Worm (Caenorhabditis elegans) whole organism, L4 larva: ENCODE measurements around the gene dph-3.

Experiments used
- F10B5.3 ChIP-seq: sonication (generic microtip); optimal IDR thresholded peaks from 2 replicates; lab custom pipeline; 2016; ENCODE audit warnings: mild to moderate bottlenecking, missing genetic modification characterization, missing compliant biosample characterization
- ZK546.5 ChIP-seq, 2 experiments: sonication (generic microtip); optimal IDR thresholded peaks; 2 replicates each; lab custom pipeline; 2017; ENCODE audit warnings: missing biosample characterization in 2 of 2, missing genetic modification characterization in 2 of 2
- aha-1 ChIP-seq: fragments of 150-350 bp; peaks from one replicate; lab custom pipeline; 2014; ENCODE audit warnings: missing biosample characterization, missing genetic modification characterization
- arid-1 ChIP-seq: fragments of 200-800 bp; sonication (Bioruptor generic); conservative IDR thresholded peaks from 2 replicates; pipeline ENCODE4 v1.3.6; 2022; ENCODE audit warnings: missing genetic modification reagents, missing genetic modification characterization, missing compliant biosample characterization
- ceh-28 ChIP-seq: fragments of 150-350 bp; optimal IDR thresholded peaks from 2 replicates; lab custom pipeline; 2014; ENCODE audit warnings: missing biosample characterization, missing genetic modification reagents, missing genetic modification characterization
- ctbp-1 ChIP-seq: fragments of 200-800 bp; sonication (Bioruptor generic); IDR thresholded peaks from 2 replicates; pipeline ENCODE4 v1.3.6; 2022; ENCODE audit warnings: missing genetic modification reagents, missing genetic modification characterization, missing compliant biosample characterization
- daf-16 ChIP-seq, 3 experiments: sonication (generic microtip); optimal IDR thresholded peaks; 2 replicates each; lab custom pipeline; 2016 to 2017; ENCODE audit warnings: missing genetic modification characterization in 3 of 3, missing genetic modification reagents in 3 of 3, mild to moderate bottlenecking in 2 of 3, missing compliant biosample characterization in 2 of 3, missing biosample characterization in 1 of 3, moderate library complexity in 1 of 3
- daf-19 ChIP-seq: fragments of 200-800 bp; sonication (Bioruptor generic); conservative IDR thresholded peaks from 2 replicates; pipeline ENCODE4 v1.3.6; 2022; ENCODE audit warnings: missing genetic modification characterization, missing compliant biosample characterization
- dpl-1 ChIP-seq: fragments of 150-350 bp; optimal IDR thresholded peaks from 2 replicates; lab custom pipeline; 2014; ENCODE audit warnings: missing biosample characterization, missing genetic modification reagents, missing genetic modification characterization
- duxl-1 ChIP-seq: sonication (generic microtip); optimal IDR thresholded peaks from 2 replicates; lab custom pipeline; 2016; ENCODE audit warnings: mild to moderate bottlenecking, missing genetic modification characterization, moderate library complexity, missing compliant biosample characterization; ENCODE audit not compliant: poor library complexity
- dve-1 ChIP-seq: sonication (generic microtip); optimal IDR thresholded peaks from 2 replicates; lab custom pipeline; 2017; ENCODE audit warnings: antibody characterized with exemption, mild to moderate bottlenecking, missing genetic modification characterization, missing compliant biosample characterization; ENCODE audit not compliant: insufficient read depth
- fos-1 ChIP-seq: fragments of 150-350 bp; optimal IDR thresholded peaks from 2 replicates; lab custom pipeline; 2014; ENCODE audit warnings: missing biosample characterization, missing genetic modification characterization
- hif-1 ChIP-seq, 2 experiments: sonication (generic microtip); optimal IDR thresholded peaks; 2 replicates each; lab custom pipeline; 2016 to 2017; ENCODE audit warnings: missing compliant biosample characterization in 2 of 2, missing genetic modification characterization in 2 of 2, missing genetic modification reagents in 2 of 2, missing genotype in 2 of 2, mild to moderate bottlenecking in 1 of 2
- hlh-11 ChIP-seq: fragments of 200-800 bp; sonication (Bioruptor generic); optimal IDR thresholded peaks from 2 replicates; lab custom pipeline; 2018; ENCODE audit warnings: mild to moderate bottlenecking, missing genetic modification characterization, missing compliant biosample characterization
- jun-1 ChIP-seq: fragments of 150-350 bp; optimal IDR thresholded peaks from 2 replicates; lab custom pipeline; 2014; ENCODE audit warnings: missing biosample characterization, missing genetic modification reagents, missing genetic modification characterization
- lin-15B ChIP-seq: fragments of 150-350 bp; sonication (generic microtip); optimal IDR thresholded peaks from 3 replicates; lab custom pipeline; 2014; ENCODE audit warnings: missing biosample characterization, missing genetic modification characterization
- lin-29 ChIP-seq: fragments of 200-800 bp; sonication (Bioruptor generic); IDR thresholded peaks from 2 replicates; pipeline ENCODE4 v1.3.6; 2022; ENCODE audit warnings: missing genetic modification reagents, missing genetic modification characterization, missing compliant biosample characterization
- lin-39 ChIP-seq: fragments of 150-350 bp; optimal IDR thresholded peaks from 2 replicates; lab custom pipeline; 2014; ENCODE audit warnings: missing biosample characterization, missing genetic modification reagents, missing genetic modification characterization
- lsy-2 ChIP-seq, 2 experiments: fragments of 150-350 bp in 1 of 2; sonication (generic microtip) in 1 of 2; optimal IDR thresholded peaks; 2 replicates each; lab custom pipeline; 2014 to 2017; ENCODE audit warnings: missing biosample characterization in 2 of 2, missing genetic modification characterization in 2 of 2
- madf-9 ChIP-seq: fragments of 200-800 bp; sonication (Bioruptor generic); conservative IDR thresholded peaks from 2 replicates; pipeline ENCODE4 v1.3.6; 2022; ENCODE audit warnings: missing genetic modification reagents, missing genetic modification characterization, missing compliant biosample characterization
- mdl-1 ChIP-seq, 2 experiments: fragments of 150-350 bp in 1 of 2; sonication (generic microtip) in 1 of 2; optimal IDR thresholded peaks; 2 replicates each; lab custom pipeline; 2014 to 2017; ENCODE audit warnings: missing biosample characterization in 2 of 2, missing genetic modification characterization in 2 of 2
- mep-1 ChIP-seq: fragments of 150-350 bp; sonication (generic microtip); optimal IDR thresholded peaks from 3 replicates; lab custom pipeline; 2014; ENCODE audit warnings: missing biosample characterization, missing genetic modification characterization
- mes-2 ChIP-seq: sonication (generic microtip); optimal IDR thresholded peaks from 2 replicates; lab custom pipeline; 2016; ENCODE audit warnings: missing genotype, mild to moderate bottlenecking, missing genetic modification characterization, missing compliant biosample characterization; ENCODE audit not compliant: poor library complexity, severe bottlenecking
- nhr-11 ChIP-seq: fragments of 150-350 bp; optimal IDR thresholded peaks from 2 replicates; lab custom pipeline; 2014; ENCODE audit warnings: missing biosample characterization, missing genetic modification characterization
- nhr-25 ChIP-seq: sonication (generic microtip); optimal IDR thresholded peaks from 2 replicates; lab custom pipeline; 2017; ENCODE audit warnings: missing genetic modification characterization, mild to moderate bottlenecking, missing compliant biosample characterization, antibody characterized with exemption, moderate library complexity, borderline replicate concordance; ENCODE audit not compliant: insufficient read depth
- nhr-28 ChIP-seq: fragments of 150-350 bp; optimal IDR thresholded peaks from 2 replicates; lab custom pipeline; 2014; ENCODE audit warnings: missing biosample characterization, missing genetic modification characterization
- nhr-41 ChIP-seq: fragments of 200-800 bp; sonication (Bioruptor generic); IDR thresholded peaks from 2 replicates; pipeline ENCODE4 v1.3.6; 2022; ENCODE audit warnings: missing genetic modification reagents, missing genetic modification characterization, missing compliant biosample characterization
- nhr-77 ChIP-seq: fragments of 150-350 bp; optimal IDR thresholded peaks from 2 replicates; lab custom pipeline; 2014; ENCODE audit warnings: missing biosample characterization, missing genetic modification characterization
- pha-4 ChIP-seq, 2 experiments: fragments of 150-350 bp in 1 of 2; fragments of 200-800 bp in 1 of 2; sonication (Bioruptor generic) in 1 of 2; IDR thresholded peaks in 1 of 2; optimal IDR thresholded peaks in 1 of 2; 2 replicates each; pipeline versions ENCODE4 v1.3.6 to Lab custom; 2014 to 2022; ENCODE audit warnings: missing genetic modification characterization in 2 of 2, missing genetic modification reagents in 2 of 2, missing biosample characterization in 1 of 2, missing compliant biosample characterization in 1 of 2
- pqm-1 ChIP-seq: sonication (generic microtip); optimal IDR thresholded peaks from 2 replicates; lab custom pipeline; 2017; ENCODE audit warnings: missing biosample characterization, missing genetic modification characterization
- spr-1 ChIP-seq: sonication (generic microtip); optimal IDR thresholded peaks from 2 replicates; lab custom pipeline; 2016; ENCODE audit warnings: mild to moderate bottlenecking, missing genetic modification characterization, missing compliant biosample characterization
- unc-130 ChIP-seq: sonication (generic microtip); optimal IDR thresholded peaks from 2 replicates; lab custom pipeline; 2016; ENCODE audit warnings: missing genetic modification reagents, missing genetic modification characterization, missing compliant biosample characterization
- unc-62 ChIP-seq, 3 experiments: fragments of 150-350 bp in 1 of 3; sonication (generic microtip); optimal IDR thresholded peaks in 2 of 3; peaks in 1 of 3; 1 replicate in 1 of 3; 2 replicates in 2 of 3; lab custom pipeline; 2014 to 2017; ENCODE audit warnings: missing biosample characterization in 3 of 3, missing genetic modification characterization in 3 of 3, missing genetic modification reagents in 3 of 3, missing genotype in 1 of 3
- zfp-3 ChIP-seq: fragments of 200-800 bp; sonication (Bioruptor generic); conservative IDR thresholded peaks from 2 replicates; pipeline ENCODE4 v1.3.6; 2022; ENCODE audit warnings: missing genetic modification reagents, missing genetic modification characterization, missing compliant biosample characterization
- zip-11 ChIP-seq: fragments of 200-800 bp; sonication (Bioruptor generic); IDR thresholded peaks from 2 replicates; pipeline ENCODE4 v1.3.6; 2022; ENCODE audit warnings: missing genetic modification characterization, missing compliant biosample characterization
- ztf-7 ChIP-seq: fragments of 150-350 bp; optimal IDR thresholded peaks from 2 replicates; lab custom pipeline; 2014; ENCODE audit warnings: missing biosample characterization, missing genetic modification characterization

dph-3 gene

DNA sequence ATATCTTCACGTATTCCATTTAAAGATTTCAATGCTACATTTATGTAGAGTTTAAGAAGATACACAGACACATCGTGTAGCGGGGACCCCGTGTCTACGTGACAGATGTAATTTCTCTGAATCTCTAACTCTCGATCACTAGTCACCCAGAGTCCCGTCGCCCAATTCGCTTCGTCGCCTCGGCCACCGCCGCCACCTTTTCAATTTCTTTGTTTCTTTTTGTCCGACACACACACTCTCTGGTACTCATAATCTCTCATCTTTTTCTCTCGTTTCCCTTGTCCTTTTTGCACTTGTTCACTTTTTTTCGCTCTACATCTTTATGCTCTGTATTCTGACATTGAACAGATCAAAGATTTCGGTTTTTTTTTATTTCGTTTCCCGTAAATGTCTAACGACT is 11.4 kb downstream of the dph-3 start (continued):
- TF ChIP-seq nhr-41 (no peak), lin-15B (tag; lab: Kevin White, UChicago) (no peak), hlh-11 (tag; lab: Kevin White, UChicago) (peak; percentile 90), jun-1 (peak; percentile 18), lin-29 (GFP tag; lab: Robert Waterston, UW) (0 out of 2 replicates have a peak, but pooled peaks have one; percentile 14), zfp-3 (GFP tag; lab: Robert Waterston, UW) (0 out of 2 replicates have a peak, but pooled peaks have one; percentile 36), duxl-1 (tag; lab: Kevin White, UChicago) (peak; percentile 14), nhr-28 (peak; percentile 94), arid-1 (0 out of 2 replicates have a peak, but pooled peaks have one; percentile 12), pqm-1 (tag; lab: Kevin White, UChicago) (peak; percentile 27), nhr-25 (peak; percentile 65), hif-1 (tag; optimal IDR thresholded peaks at IDR 0.05; lab: Kevin White, UChicago) (peak; percentile 84 to 99), aha-1 (tag; lab: Kevin White, UChicago) (peak; percentile 100), madf-9 (GFP tag; lab: Robert Waterston, UW) (peak; percentile 37), dpl-1 (GFP tag; lab: Kevin White, UChicago) (peak; percentile 38), ztf-7 (tag; lab: Kevin White, UChicago) (peak; percentile 15), nhr-77 (tag; lab: Kevin White, UChicago) (peak; percentile 31), mdl-1 (tag; optimal IDR thresholded peaks at IDR 0.05; lab: Kevin White, UChicago) (peak; percentile 27 to 84), mep-1 (tag; lab: Kevin White, UChicago) (peak; percentile 83), ctbp-1 (GFP tag; lab: Robert Waterston, UW) (peak; percentile 61), F10B5.3 (tag; lab: Kevin White, UChicago) (no peak), pha-4 (GFP tag; IDR thresholded peaks at IDR 0.05; lab: Robert Waterston, UW) (0 out of 2 replicates have a peak, but pooled peaks have one; percentile 44), pha-4 (tag; optimal IDR thresholded peaks at IDR 0.05; lab: Kevin White, UChicago) (no peak)

DNA sequence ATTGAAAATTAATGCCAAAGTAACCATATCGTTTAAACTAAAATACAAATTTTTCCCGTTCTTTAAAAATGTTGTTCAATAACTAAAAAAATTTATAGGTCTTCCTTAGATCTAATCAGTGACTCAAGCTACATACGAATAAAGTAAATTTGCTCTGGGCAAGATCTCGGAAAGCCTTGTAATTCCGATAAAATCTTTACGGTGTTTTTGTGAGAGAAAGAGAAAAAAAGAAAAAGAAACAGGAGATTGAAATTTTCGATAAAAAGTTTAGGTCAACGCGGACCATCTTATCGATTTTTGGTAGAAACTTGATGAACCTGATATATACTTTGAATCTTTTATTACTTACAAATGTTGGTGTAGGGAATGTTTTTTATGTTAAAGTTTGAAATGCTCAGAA is 16.2 kb downstream of the dph-3 start:
- TF ChIP-seq zip-11 (GFP tag; lab: Robert Waterston, UW) (no peak), ZK546.5 (tag; optimal IDR thresholded peaks at IDR 0.05; lab: Kevin White, UChicago) (no peak), lsy-2 (tag; optimal IDR thresholded peaks at IDR 0.05; lab: Kevin White, UChicago) (no peak), nhr-11 (tag; lab: Kevin White, UChicago) (no peak), spr-1 (no peak), jun-1 (no peak), unc-130 (GFP tag; lab: Kevin White, UChicago) (no peak), daf-16 (GFP tag; optimal IDR thresholded peaks at IDR 0.05; lab: Kevin White, UChicago) (no peak), daf-16 (tag; optimal IDR thresholded peaks at IDR 0.05; lab: Kevin White, UChicago) (no peak), lin-39 (tag; lab: Kevin White, UChicago) (no peak), arid-1 (no peak), madf-9 (GFP tag; lab: Robert Waterston, UW) (no peak), mes-2 (tag; lab: Kevin White, UChicago) (no peak)

DNA sequence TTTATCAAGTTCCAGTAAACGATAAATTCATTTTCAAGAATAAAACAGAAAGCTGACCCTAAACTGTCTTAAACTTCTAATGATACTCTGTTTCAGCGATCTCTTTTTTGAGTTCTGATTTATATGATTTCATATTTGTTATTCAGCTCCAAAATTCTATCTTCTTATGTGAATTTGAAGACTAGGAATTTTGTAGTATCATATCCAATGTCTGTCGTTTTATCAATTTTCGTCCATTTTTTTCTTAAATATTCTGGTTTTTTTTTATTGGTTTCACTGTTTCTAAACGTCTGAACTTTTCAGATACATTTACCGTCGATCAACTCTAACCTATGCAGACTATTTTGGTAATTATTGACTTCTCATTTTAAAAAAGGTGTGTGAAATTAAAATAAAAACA is 18.0 kb downstream of the dph-3 start, which contains the start of the genes nhr-138 and C28D4.18:
nhr-138 (plus strand) TSS at position 304 of the 400 bp plus-strand sequence.
C28D4.18 (plus strand) TSS at position 333 of the 400 bp plus-strand sequence.
- TF ChIP-seq aha-1 (tag; lab: Kevin White, UChicago) (peak; percentile 95), dve-1 (tag; lab: Kevin White, UChicago) (no peak)

DNA sequence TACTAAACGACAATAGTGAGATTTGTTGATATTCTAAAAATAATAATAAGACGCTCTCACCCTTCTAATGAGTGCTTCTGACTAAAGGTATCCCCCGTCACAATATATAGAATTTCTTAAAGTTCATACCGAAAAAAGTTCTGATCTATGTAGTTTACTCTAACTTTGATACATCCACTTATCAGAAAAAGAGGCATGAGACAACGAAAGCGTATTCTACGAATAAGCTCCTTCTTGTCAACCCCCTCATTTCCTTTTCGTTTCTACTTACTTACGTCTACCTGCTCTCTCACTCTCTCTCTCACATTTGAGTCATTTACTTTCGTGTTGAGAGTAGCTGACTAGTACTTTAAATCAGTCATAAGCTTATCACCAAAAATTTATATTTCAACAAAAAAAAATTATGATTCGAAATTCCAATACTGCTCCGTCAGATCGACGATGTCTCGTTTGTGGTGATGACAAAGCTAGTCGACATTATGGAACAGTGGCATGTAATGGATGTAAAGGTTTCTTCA is 18.6 kb downstream of the dph-3 start:
- TF ChIP-seq ZK546.5 (tag; optimal IDR thresholded peaks at IDR 0.05; lab: Kevin White, UChicago) (no peak), aha-1 (tag; lab: Kevin White, UChicago) (peak; percentile 80), ceh-28 (tag; lab: Kevin White, UChicago) (no peak), fos-1 (tag; lab: Kevin White, UChicago) (no peak), mes-2 (tag; lab: Kevin White, UChicago) (no peak), nhr-11 (tag; lab: Kevin White, UChicago) (peak; percentile 38), unc-62 (GFP tag; optimal IDR thresholded peaks at IDR 0.05 in 1 of 2; lab: Kevin White, UChicago) (peak in 1 of 2 experiments; percentile 63), unc-62 (tag; optimal IDR thresholded peaks at IDR 0.05; lab: Kevin White, UChicago) (no peak), daf-19 (GFP tag; lab: Robert Waterston, UW) (no peak)
